Fruit fly (Drosophila melanogaster): ENCODE measurements around the gene CG13361.

CG13361 gene

DNA sequence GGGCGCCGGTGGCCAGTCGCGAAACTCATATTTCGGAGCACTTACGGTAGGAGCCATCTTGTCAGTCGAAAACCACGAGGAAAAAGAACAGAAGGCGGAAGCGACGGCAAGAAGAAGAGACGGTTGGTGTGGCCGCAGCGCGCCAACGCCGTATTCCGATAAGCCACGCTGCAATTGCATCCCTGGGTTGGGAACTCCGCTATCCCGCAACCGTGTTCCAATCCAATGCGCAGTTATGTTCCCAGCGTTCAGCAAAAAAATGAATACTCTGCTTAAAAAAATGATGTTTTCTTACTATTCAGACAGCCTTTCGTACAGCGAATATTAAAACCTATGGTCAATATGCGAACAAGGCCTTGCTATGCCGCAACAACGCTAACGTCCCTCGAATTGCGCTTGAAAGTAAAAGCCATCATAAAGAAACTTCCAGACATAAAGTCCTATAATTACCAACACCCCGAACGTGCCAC lies 11.6 kb upstream of the CG13361 start, which contains the start of gene RpL22 (continued):
- TF ChIP-seq Smox (GFP tag; optimal IDR thresholded peaks at IDR 0.05) = peak; percentile 72
- peak; percentile 26 for TF ChIP-seq CG6276 (GFP tag; optimal IDR thresholded peaks at IDR 0.05)
- peak; percentile 71 for TF ChIP-seq vri (GFP tag; optimal IDR thresholded peaks at IDR 0.05)
- peak; percentile 3 for TF ChIP-seq Hr4 (GFP tag; optimal IDR thresholded peaks at IDR 0.05)
- peak; percentile 82 for TF ChIP-seq eg (GFP tag; IDR thresholded peaks at IDR 0.05)
- peak; percentile 21 for TF ChIP-seq Sox15 (GFP tag; optimal IDR thresholded peaks at IDR 0.05)
- peak; percentile 75 for TF ChIP-seq CG16779 (tag; optimal IDR thresholded peaks at IDR 0.05)
- peak; percentile 50 for TF ChIP-seq CG11902 (GFP tag; optimal IDR thresholded peaks at IDR 0.05)
- peak; percentile 3 for TF ChIP-seq dsx (GFP tag; optimal IDR thresholded peaks at IDR 0.05; ENCODE audit: poor library complexity, severe bottlenecking)
- peak; percentile 22 for TF ChIP-seq spab (GFP tag; optimal IDR thresholded peaks at IDR 0.05)
- peak; percentile 70 for TF ChIP-seq CG31627 (GFP tag; optimal IDR thresholded peaks at IDR 0.05)
- TF ChIP-seq CG8319 (GFP tag; optimal IDR thresholded peaks at IDR 0.05) = peak; percentile 42
- peak; percentile 32 for TF ChIP-seq Lpt (GFP tag; optimal IDR thresholded peaks at IDR 0.05)
- peak; percentile 91 for TF ChIP-seq CG6854 (GFP tag; optimal IDR thresholded peaks at IDR 0.05)
- TF ChIP-seq CG34406 (GFP tag; optimal IDR thresholded peaks at IDR 0.05) = peak; percentile 72
- peak; percentile 41; the same call in 1 of the 2 replicates for TF ChIP-seq Gug (GFP tag; IDR thresholded peaks at IDR 0.05)
- TF ChIP-seq CG6792 (GFP tag; optimal IDR thresholded peaks at IDR 0.05) = peak; percentile 74
- peak; percentile 77 for TF ChIP-seq CG3919 (GFP tag; optimal IDR thresholded peaks at IDR 0.05)
- TF ChIP-seq Ets21C (GFP tag; optimal IDR thresholded peaks at IDR 0.05) = peak; percentile 42
- TF ChIP-seq CG11762 (GFP tag; optimal IDR thresholded peaks at IDR 0.05; ENCODE audit: insufficient read depth) = peak; percentile 51
- TF ChIP-seq ss (GFP tag; optimal IDR thresholded peaks at IDR 0.05) = peak; percentile 63 to 84
- TF ChIP-seq Ets96B (tag; optimal IDR thresholded peaks at IDR 0.05) = peak; percentile 28
- peak; percentile 60 for TF ChIP-seq achi (GFP tag; optimal IDR thresholded peaks at IDR 0.05)
- peak; percentile 55 for TF ChIP-seq dac (GFP tag; optimal IDR thresholded peaks at IDR 0.05)
- peak; percentile 91 for TF ChIP-seq Eip78C (GFP tag)
- TF ChIP-seq Sox14 (GFP tag; optimal IDR thresholded peaks at IDR 0.05) = peak; percentile 87
- peak; percentile 58 for TF ChIP-seq acj6 (GFP tag; optimal IDR thresholded peaks at IDR 0.05)
- TF ChIP-seq lz (GFP tag; optimal IDR thresholded peaks at IDR 0.05) = peak; percentile 82
- peak; percentile 82 for TF ChIP-seq net (GFP tag; optimal IDR thresholded peaks at IDR 0.05)
- TF ChIP-seq Sox102F (GFP tag; optimal IDR thresholded peaks at IDR 0.05) = peak; percentile 66
- peak; percentile 18 for TF ChIP-seq fd59A (GFP tag; optimal IDR thresholded peaks at IDR 0.05)
- peak; percentile 77 for TF ChIP-seq CG9139 (GFP tag; optimal IDR thresholded peaks at IDR 0.05)
- peak; percentile 68 for TF ChIP-seq Eip75B (GFP tag; optimal IDR thresholded peaks at IDR 0.05)
- peak; percentile 67 for TF ChIP-seq pdm3 (GFP tag; optimal IDR thresholded peaks at IDR 0.05)
- peak; percentile 52 for TF ChIP-seq CG10631 (GFP tag; optimal IDR thresholded peaks at IDR 0.05)
- TF ChIP-seq CG32006 (GFP tag; optimal IDR thresholded peaks at IDR 0.05) = peak; percentile 36
- TF ChIP-seq salr (GFP tag; optimal IDR thresholded peaks at IDR 0.05) = peak; percentile 8 to 73
- TF ChIP-seq CG15336 (GFP tag; IDR thresholded peaks at IDR 0.05) = peak; percentile 56; the same call in 1 of the 2 replicates

DNA sequence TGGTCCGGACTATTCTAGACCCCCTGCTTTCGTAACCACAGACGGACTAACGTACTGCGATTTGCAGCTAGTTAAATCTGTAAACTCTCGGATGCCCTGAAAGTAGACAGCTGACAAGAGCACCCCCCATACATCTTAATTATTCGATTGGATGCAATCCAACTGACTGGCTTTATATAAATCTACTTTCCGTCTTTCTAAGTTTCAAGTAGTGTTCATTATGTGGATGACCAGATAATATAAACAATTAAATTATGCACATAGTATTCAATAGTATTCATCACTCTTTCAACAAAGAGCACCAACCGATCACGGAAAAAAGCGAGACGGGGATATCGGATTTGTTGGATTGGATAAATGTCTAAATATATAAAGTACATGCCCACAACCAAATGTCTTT lies 8.6 kb upstream of the CG13361 start:
- no peak for TF ChIP-seq OdsH (GFP tag; optimal IDR thresholded peaks at IDR 0.05)
- no peak for TF ChIP-seq CG11902 (GFP tag; optimal IDR thresholded peaks at IDR 0.05)
- TF ChIP-seq dac (GFP tag; optimal IDR thresholded peaks at IDR 0.05) = no peak
- TF ChIP-seq CG6854 (GFP tag; optimal IDR thresholded peaks at IDR 0.05) = no peak
- TF ChIP-seq lz (GFP tag; optimal IDR thresholded peaks at IDR 0.05) = no peak
- TF ChIP-seq fd85E (GFP tag; optimal IDR thresholded peaks at IDR 0.05) = no peak
- TF ChIP-seq CG10631 (GFP tag; optimal IDR thresholded peaks at IDR 0.05) = no peak
- no peak for TF ChIP-seq Eip78C (GFP tag)
- no peak for TF ChIP-seq CG6808 (GFP tag; optimal IDR thresholded peaks at IDR 0.05)
- TF ChIP-seq CG1621 (tag; optimal IDR thresholded peaks at IDR 0.05) = no peak
- TF ChIP-seq Hr4 (GFP tag; optimal IDR thresholded peaks at IDR 0.05) = no peak
- no peak for TF ChIP-seq Sox15 (GFP tag; optimal IDR thresholded peaks at IDR 0.05)
- no peak for TF ChIP-seq fkh (GFP tag; optimal IDR thresholded peaks at IDR 0.05)
- TF ChIP-seq Ets21C (GFP tag; optimal IDR thresholded peaks at IDR 0.05) = no peak
- no peak for TF ChIP-seq eg (GFP tag; IDR thresholded peaks at IDR 0.05)
- no peak for TF ChIP-seq CG8632 (GFP tag; optimal IDR thresholded peaks at IDR 0.05)
- TF ChIP-seq CG4318 (GFP tag; optimal IDR thresholded peaks at IDR 0.05) = no peak
- TF ChIP-seq CG6792 (GFP tag; optimal IDR thresholded peaks at IDR 0.05) = no peak
- no peak for TF ChIP-seq CG9139 (GFP tag; optimal IDR thresholded peaks at IDR 0.05)
- TF ChIP-seq CG34406 (GFP tag; optimal IDR thresholded peaks at IDR 0.05) = no peak
